Fruit fly (Drosophila melanogaster) whole organism, embryonic: ENCODE measurements around the gene CG9391.

ENCODE experiments used
- Antp ChIP-seq: fragments of 200-800 bp; sonication (Bioruptor generic); optimal IDR thresholded peaks from 3 replicates; lab custom pipeline; 2016; ENCODE audit warnings: missing biosample characterization, missing genetic modification characterization
- Atf3 ChIP-seq: fragments of 200-800 bp; sonication (Bioruptor generic); optimal IDR thresholded peaks from 3 replicates; lab custom pipeline; 2016; ENCODE audit warnings: missing biosample characterization, missing genetic modification characterization
- B-H2 ChIP-seq: fragments of 200-800 bp; sonication (Bioruptor generic); optimal IDR thresholded peaks from 2 replicates; lab custom pipeline; 2018; ENCODE audit warnings: missing biosample characterization, mild to moderate bottlenecking, missing genetic modification characterization
- BtbVII ChIP-seq: fragments of 200-800 bp; sonication (Bioruptor generic); optimal IDR thresholded peaks from 3 replicates; lab custom pipeline; 2017; ENCODE audit warnings: missing biosample characterization, mild to moderate bottlenecking, missing genetic modification characterization
- CG10147 ChIP-seq: fragments of 200-800 bp; sonication (Bioruptor generic); optimal IDR thresholded peaks from 2 replicates; lab custom pipeline; 2019; ENCODE audit warnings: missing biosample characterization, mild to moderate bottlenecking, missing genetic modification characterization, moderate library complexity
- CG10209 ChIP-seq: fragments of 200-800 bp; sonication (Bioruptor generic); optimal IDR thresholded peaks from 3 replicates; lab custom pipeline; 2017; ENCODE audit warnings: missing biosample characterization, mild to moderate bottlenecking, missing genetic modification characterization, missing genetic modification reagents
- CG11085 ChIP-seq: fragments of 200-800 bp; sonication (Bioruptor generic); IDR thresholded peaks from 2 replicates; pipeline ENCODE4 v1.3.6; 2022; ENCODE audit warnings: missing biosample characterization, missing genetic modification characterization
- CG11504 ChIP-seq: fragments of 200-800 bp; sonication (Bioruptor generic); optimal IDR thresholded peaks from 3 replicates; lab custom pipeline; 2019; ENCODE audit warnings: missing biosample characterization, mild to moderate bottlenecking, missing genetic modification characterization, moderate library complexity
- CG12104 ChIP-seq: fragments of 200-800 bp; sonication (Bioruptor generic); optimal IDR thresholded peaks from 3 replicates; lab custom pipeline; 2016; ENCODE audit warnings: missing biosample characterization, missing genetic modification characterization
- CG13424 ChIP-seq: fragments of 200-800 bp; sonication (Bioruptor generic); optimal IDR thresholded peaks from 2 replicates; lab custom pipeline; 2019; ENCODE audit warnings: missing biosample characterization, mild to moderate bottlenecking, missing genetic modification characterization, moderate library complexity
- CG13624 ChIP-seq: fragments of 200-800 bp; sonication (Bioruptor generic); optimal IDR thresholded peaks from 2 replicates; lab custom pipeline; 2016; ENCODE audit warnings: missing biosample characterization, missing genetic modification characterization
- CG13894 ChIP-seq: fragments of 200-800 bp; sonication (Bioruptor generic); optimal IDR thresholded peaks from 3 replicates; lab custom pipeline; 2018; ENCODE audit warnings: missing biosample characterization, mild to moderate bottlenecking, missing genetic modification characterization, moderate library complexity
- CG15601 ChIP-seq: fragments of 200-800 bp; sonication (Bioruptor generic); optimal IDR thresholded peaks from 3 replicates; lab custom pipeline; 2019; ENCODE audit warnings: missing biosample characterization, mild to moderate bottlenecking, missing genetic modification characterization, moderate library complexity
- CG16863 ChIP-seq: fragments of 200-800 bp; sonication (Bioruptor generic); optimal IDR thresholded peaks from 3 replicates; lab custom pipeline; 2016; ENCODE audit warnings: missing biosample characterization, missing genetic modification characterization
- CG2678 ChIP-seq: fragments of 200-800 bp; sonication (Bioruptor generic); optimal IDR thresholded peaks from 3 replicates; lab custom pipeline; 2019; ENCODE audit warnings: missing biosample characterization, mild to moderate bottlenecking, missing genetic modification characterization, moderate library complexity
- CG3163 ChIP-seq: fragments of 200-800 bp; sonication (Bioruptor generic); optimal IDR thresholded peaks from 3 replicates; lab custom pipeline; 2016; ENCODE audit warnings: missing biosample characterization, missing genetic modification characterization
- CG3726 ChIP-seq: fragments of 200-800 bp; sonication (Bioruptor generic); IDR thresholded peaks from 3 replicates; pipeline ENCODE4, ENCODE4 v1.3.6; 2022; ENCODE audit warnings: missing biosample characterization, missing genetic modification characterization
- CG5953 ChIP-seq: fragments of 200-800 bp; sonication (Bioruptor generic); IDR thresholded peaks from 2 replicates; pipeline ENCODE4 v1.3.6; 2022; ENCODE audit warnings: missing biosample characterization, missing genetic modification characterization
- CG7786 ChIP-seq: fragments of 200-800 bp; sonication (Bioruptor generic); optimal IDR thresholded peaks from 2 replicates; lab custom pipeline; 2016; ENCODE audit warnings: missing biosample characterization, missing genetic modification characterization
- CG7987 ChIP-seq: fragments of 200-800 bp; sonication (Bioruptor generic); optimal IDR thresholded peaks from 2 replicates; lab custom pipeline; 2018; ENCODE audit warnings: missing biosample characterization, mild to moderate bottlenecking, missing genetic modification characterization, moderate library complexity
- CG8290 ChIP-seq, 3 experiments: fragments of 200-800 bp; sonication (Bioruptor generic); optimal IDR thresholded peaks; 2 replicates each; lab custom pipeline; 2016 to 2019; ENCODE audit warnings: missing biosample characterization in 3 of 3, missing genetic modification characterization in 3 of 3, mild to moderate bottlenecking in 2 of 3, moderate library complexity in 1 of 3
- CG9215 ChIP-seq: fragments of 200-800 bp; sonication (Bioruptor generic); IDR thresholded peaks from 2 replicates; pipeline ENCODE4 v1.3.6; 2022; ENCODE audit warnings: missing biosample characterization, missing genetic modification characterization
- CoRest ChIP-seq: fragments of 200-800 bp; sonication (Bioruptor generic); optimal IDR thresholded peaks from 3 replicates; lab custom pipeline; 2018; ENCODE audit warnings: missing biosample characterization, mild to moderate bottlenecking, missing genetic modification characterization, moderate library complexity
- Dip3 ChIP-seq: fragments of 200-800 bp; sonication (Bioruptor generic); optimal IDR thresholded peaks from 3 replicates; lab custom pipeline; 2016; ENCODE audit warnings: missing biosample characterization, missing genetic modification characterization
- Dp ChIP-seq: fragments of 200-800 bp; sonication (Bioruptor generic); optimal IDR thresholded peaks from 2 replicates; lab custom pipeline; 2018; ENCODE audit warnings: missing biosample characterization, mild to moderate bottlenecking, missing genetic modification characterization, moderate library complexity
- Hr78 ChIP-seq, 2 experiments: fragments of 200-800 bp in 1 of 2; fragments of >200 bp in 1 of 2; sonication (Bioruptor generic) in 1 of 2; optimal IDR thresholded peaks; 2 replicates each; lab custom pipeline; 2017 to 2019; ENCODE audit warnings: missing biosample characterization in 2 of 2, missing genetic modification characterization in 2 of 2, mild to moderate bottlenecking in 1 of 2, moderate library complexity in 1 of 2
- Meics ChIP-seq: fragments of 200-800 bp; sonication (Bioruptor generic); optimal IDR thresholded peaks from 2 replicates; lab custom pipeline; 2017; ENCODE audit warnings: missing biosample characterization, mild to moderate bottlenecking, missing genetic modification characterization
- Pdp1 ChIP-seq, 2 experiments: fragments of 200-800 bp; sonication (Bioruptor generic); optimal IDR thresholded peaks; 3 replicates each; lab custom pipeline; 2016; ENCODE audit warnings: missing biosample characterization in 2 of 2, missing genetic modification characterization in 2 of 2, mild to moderate bottlenecking in 1 of 2, moderate library complexity in 1 of 2
- Xbp1 ChIP-seq: fragments of 200-800 bp; sonication (Bioruptor generic); optimal IDR thresholded peaks from 3 replicates; lab custom pipeline; 2016; ENCODE audit warnings: missing biosample characterization, mild to moderate bottlenecking, missing genetic modification characterization
- YL-1 ChIP-seq: fragments of 200-800 bp; sonication (Bioruptor generic); optimal IDR thresholded peaks from 3 replicates; lab custom pipeline; 2017; ENCODE audit warnings: missing biosample characterization, mild to moderate bottlenecking, missing genetic modification characterization
- bcd ChIP-seq: fragments of 200-800 bp; sonication (Bioruptor generic); optimal IDR thresholded peaks from 2 replicates; lab custom pipeline; 2017; ENCODE audit warnings: missing biosample characterization, mild to moderate bottlenecking, missing genetic modification characterization
- cwo ChIP-seq: fragments of 200-800 bp; sonication (Bioruptor generic); optimal IDR thresholded peaks from 3 replicates; lab custom pipeline; 2017; ENCODE audit warnings: missing biosample characterization, missing genetic modification characterization, mild to moderate bottlenecking, moderate library complexity, missing genetic modification reagents
- dpn ChIP-seq, 2 experiments: fragments of 200-800 bp; sonication (Bioruptor generic); optimal IDR thresholded peaks; 3 replicates each; lab custom pipeline; 2016; ENCODE audit warnings: missing biosample characterization in 2 of 2, missing genetic modification characterization in 2 of 2
- ftz-f1 ChIP-seq: fragments of 200-800 bp; sonication (Bioruptor generic); optimal IDR thresholded peaks from 2 replicates; lab custom pipeline; 2016; ENCODE audit warnings: missing biosample characterization, missing genetic modification characterization
- grn ChIP-seq: fragments of 200-800 bp; sonication (Bioruptor generic); optimal IDR thresholded peaks from 3 replicates; lab custom pipeline; 2017; ENCODE audit warnings: missing biosample characterization, missing genetic modification characterization
- kay ChIP-seq: fragments of 200-800 bp; sonication (Bioruptor generic); optimal IDR thresholded peaks from 2 replicates; lab custom pipeline; 2016; ENCODE audit warnings: missing biosample characterization, missing genetic modification characterization
- lab ChIP-seq: fragments of 200-800 bp; sonication (Bioruptor generic); optimal IDR thresholded peaks from 3 replicates; lab custom pipeline; 2017; ENCODE audit warnings: missing biosample characterization, missing genetic modification characterization, mild to moderate bottlenecking, moderate library complexity, missing genetic modification reagents
- nau ChIP-seq: fragments of 200-800 bp; sonication (Bioruptor generic); optimal IDR thresholded peaks from 3 replicates; lab custom pipeline; 2017; ENCODE audit warnings: missing biosample characterization, mild to moderate bottlenecking, missing genetic modification characterization, missing genetic modification reagents
- pros ChIP-seq: fragments of 200-800 bp; sonication (Bioruptor generic); optimal IDR thresholded peaks from 3 replicates; lab custom pipeline; 2019; ENCODE audit warnings: missing biosample characterization, mild to moderate bottlenecking, missing genetic modification characterization, moderate library complexity
- sim ChIP-seq: fragments of 200-800 bp; sonication (Bioruptor generic); IDR thresholded peaks from 2 replicates; pipeline ENCODE4 v1.3.6; 2022; ENCODE audit warnings: missing biosample characterization, missing genetic modification characterization
- sob ChIP-seq: fragments of 200-800 bp; sonication (Bioruptor generic); IDR thresholded peaks from 2 replicates; pipeline ENCODE4 v1.3.6; 2022; ENCODE audit warnings: missing biosample characterization, missing genetic modification characterization
- stwl ChIP-seq: fragments of 200-800 bp; sonication (Bioruptor generic); optimal IDR thresholded peaks from 3 replicates; lab custom pipeline; 2018; ENCODE audit warnings: missing biosample characterization, mild to moderate bottlenecking, missing genetic modification characterization, moderate library complexity
- tap ChIP-seq: fragments of 200-800 bp; optimal IDR thresholded peaks from 3 replicates; lab custom pipeline; 2019; ENCODE audit warnings: missing biosample characterization, mild to moderate bottlenecking, missing genetic modification characterization, moderate library complexity
- tna ChIP-seq: fragments of 200-800 bp; sonication (Bioruptor generic); IDR thresholded peaks from 2 replicates; pipeline ENCODE4 v1.3.6; 2022; ENCODE audit warnings: missing biosample characterization, missing genetic modification characterization; ENCODE audit not compliant: partially characterized antibody
- tup ChIP-seq: fragments of 200-800 bp; sonication (Bioruptor generic); optimal IDR thresholded peaks from 2 replicates; lab custom pipeline; 2016; ENCODE audit warnings: missing biosample characterization, mild to moderate bottlenecking, missing genetic modification characterization, moderate library complexity
- tx ChIP-seq: fragments of 200-800 bp; sonication (Bioruptor generic); optimal IDR thresholded peaks from 2 replicates; lab custom pipeline; 2016; ENCODE audit warnings: missing biosample characterization, missing genetic modification characterization
- unc-4 ChIP-seq: fragments of 200-800 bp; sonication (Bioruptor generic); IDR thresholded peaks from 2 replicates; pipeline ENCODE4 v1.3.6; 2022; ENCODE audit warnings: missing biosample characterization, missing genetic modification characterization; ENCODE audit not compliant: partially characterized antibody

The CG9391 gene

DNA sequence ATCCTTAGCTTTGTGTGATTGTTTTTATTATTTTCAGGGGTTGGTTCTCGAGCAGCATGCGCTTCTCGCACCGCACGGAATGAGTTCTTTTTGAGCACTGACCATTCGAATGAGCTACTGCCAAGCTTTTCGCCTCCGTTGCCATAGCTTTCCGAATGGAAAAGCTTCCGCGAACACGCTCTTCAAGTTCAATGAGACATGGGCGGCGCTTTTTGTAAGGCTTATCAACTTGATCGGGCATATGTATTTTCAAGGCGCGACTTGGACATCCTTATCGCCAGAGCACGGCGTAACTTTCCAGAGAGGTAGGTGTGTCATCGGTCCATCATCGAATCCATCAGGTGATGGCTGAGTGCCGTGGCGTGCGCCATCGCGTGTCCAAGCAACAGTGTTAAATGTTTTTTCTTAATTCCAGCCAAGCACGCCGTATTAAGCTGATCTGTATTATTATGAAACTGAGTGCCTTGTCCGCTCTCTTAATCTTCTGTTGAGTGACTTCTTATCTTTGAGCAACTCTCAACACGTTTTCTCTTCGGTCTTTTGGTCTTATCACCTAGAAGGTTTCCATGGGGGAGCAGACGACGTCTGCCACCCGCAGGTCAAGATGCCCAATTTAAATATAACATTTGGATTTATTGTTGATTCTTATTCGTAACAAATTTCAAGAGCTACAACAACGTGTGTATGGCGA lies 11.9 kb upstream of the CG9391 start, which contains the start of gene AcCoAS (continued):
- peak; percentile 34 for TF ChIP-seq Dip3
- peak in 1 of 2 experiments; percentile 51 for TF ChIP-seq Hr78 (GFP tag; optimal IDR thresholded peaks at IDR 0.05; lab: Kevin White, UChicago)
- TF ChIP-seq Pdp1 (GFP tag; optimal IDR thresholded peaks at IDR 0.05; lab: Kevin White, UChicago), result peak; percentile 16 to 87
- TF ChIP-seq CG3726 (GFP tag; lab: Robert Waterston, UW), result no peak
- peak; percentile 46; the same call in 1 of the 2 replicates for TF ChIP-seq sob (GFP tag; lab: Robert Waterston, UW)
- TF ChIP-seq unc-4 (GFP tag; lab: Robert Waterston, UW), result peak; percentile 36
- peak; percentile 0 for TF ChIP-seq YL-1 (GFP tag; lab: Kevin White, UChicago)
- TF ChIP-seq B-H2 (GFP tag; lab: Kevin White, UChicago), result peak; percentile 64
- no peak for TF ChIP-seq CG12104 (GFP tag; lab: Kevin White, UChicago)
- peak; percentile 54 for TF ChIP-seq CG2678 (tag; lab: Kevin White, UChicago)
- TF ChIP-seq CG9215 (GFP tag; lab: Robert Waterston, UW), result no peak
- TF ChIP-seq CG7987 (GFP tag; lab: Kevin White, UChicago), result peak; percentile 97
- TF ChIP-seq Meics (GFP tag; lab: Kevin White, UChicago), result peak; percentile 52
- TF ChIP-seq nau, result peak; percentile 60
- no peak for TF ChIP-seq CG15601 (tag; lab: Kevin White, UChicago)
- peak; percentile 79 for TF ChIP-seq ftz-f1 (GFP tag; lab: Kevin White, UChicago)
- TF ChIP-seq sim (GFP tag; lab: Robert Waterston, UW), result no peak
- TF ChIP-seq Dp (GFP tag; lab: Kevin White, UChicago), result no peak
- TF ChIP-seq pros (GFP tag; lab: Kevin White, UChicago), result peak; percentile 56
- TF ChIP-seq CG8290 (GFP tag; optimal IDR thresholded peaks at IDR 0.05; lab: Kevin White, UChicago), result no peak
- peak in 1 of 2 experiments; percentile 33 for TF ChIP-seq CG8290 (tag; optimal IDR thresholded peaks at IDR 0.05; lab: Kevin White, UChicago)
- TF ChIP-seq kay (GFP tag; lab: Kevin White, UChicago), result peak; percentile 46
- TF ChIP-seq CG10147 (GFP tag; lab: Kevin White, UChicago), result peak; percentile 22
- peak; percentile 85 for TF ChIP-seq CG13894
- peak; percentile 5 for TF ChIP-seq CoRest (tag; lab: Kevin White, UChicago)
- peak; percentile 72 for TF ChIP-seq BtbVII (GFP tag; lab: Kevin White, UChicago)
- peak; percentile 13 for TF ChIP-seq bcd (GFP tag; lab: Kevin White, UChicago)
- peak; percentile 3 for TF ChIP-seq CG11504 (tag; lab: Kevin White, UChicago)
- peak; percentile 58 for TF ChIP-seq CG7786 (GFP tag; lab: Kevin White, UChicago)
- no peak for TF ChIP-seq CG5953
- no peak for TF ChIP-seq tup (GFP tag; lab: Kevin White, UChicago)
- TF ChIP-seq dpn (GFP tag; optimal IDR thresholded peaks at IDR 0.05; lab: Kevin White, UChicago), result peak in 1 of 2 experiments; percentile 36
- TF ChIP-seq CG16863 (GFP tag; lab: Kevin White, UChicago), result no peak
- peak; percentile 78 for TF ChIP-seq lab
- TF ChIP-seq CG3163, result peak; percentile 85
- 0 out of 2 replicates have a peak, but pooled peaks have one; percentile 7 for TF ChIP-seq CG11085 (GFP tag; lab: Robert Waterston, UW)
- peak; percentile 45 for TF ChIP-seq CG13624 (GFP tag; lab: Kevin White, UChicago)
- no peak for TF ChIP-seq stwl (tag; lab: Kevin White, UChicago)
- TF ChIP-seq CG13424, result peak; percentile 30
- TF ChIP-seq grn (GFP tag; lab: Kevin White, UChicago), result peak; percentile 91
- TF ChIP-seq CG10209, result peak; percentile 7
- TF ChIP-seq Xbp1 (GFP tag; lab: Kevin White, UChicago), result no peak
- TF ChIP-seq tna (GFP tag; lab: Robert Waterston, UW), result peak; percentile 41; the same call in 1 of the 2 replicates
- TF ChIP-seq tap (tag; lab: Kevin White, UChicago), result no peak
- peak; percentile 8 for TF ChIP-seq tx (GFP tag; lab: Kevin White, UChicago)
- TF ChIP-seq Antp (GFP tag; lab: Kevin White, UChicago), result peak; percentile 7
- no peak for TF ChIP-seq Atf3 (GFP tag; lab: Kevin White, UChicago)
- TF ChIP-seq cwo (GFP tag; lab: Kevin White, UChicago), result peak; percentile 96
